Fruit fly (Drosophila melanogaster) whole organism, pupa: ENCODE measurements around the gene CG17819.
A peak's percentile ranks its signal among the peaks of the same experiment; 100 is the strongest.

Experiments used
- CG10348 ChIP-seq: fragments of 200-800 bp; sonication (Bioruptor generic); IDR thresholded peaks from 2 replicates; pipeline ENCODE4 v1.3.6; 2022; ENCODE audit warnings: missing biosample characterization, missing genetic modification characterization
- CG12605 ChIP-seq: fragments of 200-800 bp; sonication (Bioruptor generic); IDR thresholded peaks from 2 replicates; pipeline ENCODE4 v1.3.6; 2022; ENCODE audit warnings: missing biosample characterization, missing genetic modification characterization
- CG17806 ChIP-seq: fragments of 200-800 bp; sonication (Bioruptor generic); optimal IDR thresholded peaks from 2 replicates; lab custom pipeline; 2018; ENCODE audit warnings: missing biosample characterization, mild to moderate bottlenecking, missing genetic modification characterization, moderate library complexity
- EcR ChIP-seq: fragments of 200-800 bp; sonication (Bioruptor generic); optimal IDR thresholded peaks from 3 replicates; lab custom pipeline; 2019; ENCODE audit warnings: missing biosample characterization, missing genetic modification characterization, mild to moderate bottlenecking, moderate library complexity, missing genetic modification reagents
- fd96Ca ChIP-seq: fragments of 200-800 bp; sonication (Bioruptor generic); IDR thresholded peaks from 3 replicates; pipeline ENCODE4 v1.3.6; 2022; ENCODE audit warnings: missing biosample characterization, missing genetic modification characterization

DNA sequence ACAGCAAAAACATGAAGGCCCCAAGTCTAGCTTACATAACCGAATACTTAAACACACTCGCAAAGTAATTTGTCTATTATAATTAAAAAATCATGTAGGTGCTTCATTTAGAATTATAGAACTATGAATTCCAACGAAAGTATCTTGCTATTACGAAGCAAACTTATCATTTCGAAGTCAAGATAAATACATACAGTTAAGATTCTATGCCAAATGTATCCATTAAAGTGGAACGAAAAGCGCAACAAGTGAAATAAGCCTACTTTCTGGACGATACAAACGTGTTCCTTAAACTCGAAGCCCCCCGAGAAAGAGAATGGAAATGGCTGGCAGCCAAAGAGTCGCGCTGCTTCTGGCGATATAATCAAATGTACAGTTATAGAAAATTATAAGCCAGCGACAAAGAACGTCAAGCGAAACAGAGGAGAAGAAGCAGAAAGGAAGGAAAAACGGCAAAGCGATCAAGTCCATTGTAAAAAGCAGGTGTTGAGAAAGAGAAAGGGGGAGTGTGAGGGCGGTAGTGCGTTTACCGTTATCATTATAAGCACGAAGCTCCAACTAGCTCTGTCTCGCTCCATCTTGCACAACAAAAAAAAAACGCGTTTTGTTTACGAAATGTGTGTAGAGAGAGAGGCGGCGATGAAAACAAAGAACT is 32.6 kb downstream of the CG17819 start:
- TF ChIP-seq fd96Ca (GFP tag; lab: Robert Waterston, UW) (0 out of 3 replicates have a peak, but pooled peaks have one; percentile 33), CG17806 (tag; lab: Kevin White, UChicago) (peak; percentile 33), EcR (GFP tag; lab: Kevin White, UChicago) (peak; percentile 44), CG10348 (no peak), CG12605 (no peak)
